Worm (Caenorhabditis elegans): ENCODE measurements around the gene lab-2.

The lab-2 gene

ce11 chrIII:7278491-7278890 is 50.9 kb downstream of the lab-2 start:
- TF ChIP-seq hsf-1 (GFP tag; IDR thresholded peaks at IDR 0.05) (no peak), K12H6.12 (tag; optimal IDR thresholded peaks at IDR 0.05) (peak; percentile 41), F52B5.7 (tag; optimal IDR thresholded peaks at IDR 0.05) (peak; percentile 38), F10E7.11 (tag; optimal IDR thresholded peaks at IDR 0.05) (no peak), gei-17 (GFP tag; optimal IDR thresholded peaks at IDR 0.05) (peak; percentile 83), zfh-2 (GFP tag; conservative IDR thresholded peaks at IDR 0.05) (no peak), Y67H2A.10 (GFP tag; conservative IDR thresholded peaks at IDR 0.05) (no peak), B0035.1 (tag; optimal IDR thresholded peaks at IDR 0.05) (no peak), lir-1 (GFP tag; conservative IDR thresholded peaks at IDR 0.05) (no peak), T26A5.8 (tag; optimal IDR thresholded peaks at IDR 0.05) (no peak), lsl-1 (GFP tag; optimal IDR thresholded peaks at IDR 0.05) (no peak), F55B11.4 (tag; optimal IDR thresholded peaks at IDR 0.05; ENCODE audit: borderline replicate concordance, insufficient read depth) (no peak), lin-35 (GFP tag; optimal IDR thresholded peaks at IDR 0.05) (peak in 1 of 3 experiments; percentile 67), ceh-40 (GFP tag; IDR thresholded peaks at IDR 0.05) (no peak), die-1 (tag; optimal IDR thresholded peaks at IDR 0.05) (peak; percentile 16), let-607 (tag; optimal IDR thresholded peaks at IDR 0.05) (peak; percentile 43 to 62), sdz-38 (tag; optimal IDR thresholded peaks at IDR 0.05) (no peak), snpc-4 (GFP tag; optimal IDR thresholded peaks at IDR 0.05) (peak; percentile 97), snpc-4 (tag; optimal IDR thresholded peaks at IDR 0.05) (peak; percentile 99 to 100 (median 100)), tlf-1 (GFP tag; optimal IDR thresholded peaks at IDR 0.05) (peak; percentile 51), let-526 (GFP tag; IDR thresholded peaks at IDR 0.05) (no peak), ekl-4 (GFP tag; IDR thresholded peaks at IDR 0.05) (no peak), atf-7 (tag; optimal IDR thresholded peaks at IDR 0.05) (peak; percentile 81), madf-3 (GFP tag; IDR thresholded peaks at IDR 0.05) (no peak), madf-8 (GFP tag; conservative IDR thresholded peaks at IDR 0.05) (no peak), hrde-1 (tag; optimal IDR thresholded peaks at IDR 0.05; ENCODE audit: borderline replicate concordance) (no peak), egl-18 (GFP tag; IDR thresholded peaks at IDR 0.05) (no peak), F39B2.1 (GFP tag; IDR thresholded peaks at IDR 0.05) (no peak), ztf-18 (tag; optimal IDR thresholded peaks at IDR 0.05) (peak; percentile 46), D2030.7 (GFP tag; IDR thresholded peaks at IDR 0.05) (no peak), athp-1 (tag; optimal IDR thresholded peaks at IDR 0.05) (peak; percentile 5), nfyb-1 (GFP tag; IDR thresholded peaks at IDR 0.05) (peak; percentile 94), ceh-79 (tag; optimal IDR thresholded peaks at IDR 0.05) (peak; percentile 67), F22D6.2 (tag; optimal IDR thresholded peaks at IDR 0.05) (peak; percentile 41), madf-6 (GFP tag; IDR thresholded peaks at IDR 0.05) (no peak), dpff-1 (tag; optimal IDR thresholded peaks at IDR 0.05) (peak; percentile 18), ceh-91 (GFP tag; IDR thresholded peaks at IDR 0.05) (no peak), attf-6 (GFP tag; IDR thresholded peaks at IDR 0.05) (no peak), nfya-1 (tag; optimal IDR thresholded peaks at IDR 0.05; ENCODE audit: borderline replicate concordance, insufficient read depth) (no peak), him-1 (tag; optimal IDR thresholded peaks at IDR 0.05) (no peak), Y95B8A.8 (GFP tag; IDR thresholded peaks at IDR 0.05) (no peak), bed-1 (GFP tag; IDR thresholded peaks at IDR 0.05) (no peak), B0336.3 (GFP tag; IDR thresholded peaks at IDR 0.05) (peak; percentile 88), ama-1 (optimal IDR thresholded peaks at IDR 0.05) (no peak), ama-1 (GFP tag; optimal IDR thresholded peaks at IDR 0.05) (no peak), ztf-3 (GFP tag; optimal IDR thresholded peaks at IDR 0.05) (no peak), snpc-1.3 (tag; optimal IDR thresholded peaks at IDR 0.05; ENCODE audit: insufficient read depth) (peak; percentile 49), attf-5 (GFP tag; optimal IDR thresholded peaks at IDR 0.05) (peak; percentile 58), aptf-2 (GFP tag; conservative IDR thresholded peaks at IDR 0.05) (no peak), cebp-2 (GFP tag; IDR thresholded peaks at IDR 0.05) (no peak)
